Worm (Caenorhabditis elegans): ENCODE data around the gene chpf-2.

ce11 chrV:3046364-3046763 lies 7.2 kb upstream of the chpf-2 start:
- TF ChIP-seq tbx-8 (GFP tag; optimal IDR thresholded peaks at IDR 0.05) = no peak
- no peak for TF ChIP-seq ceh-39 (tag; optimal IDR thresholded peaks at IDR 0.05)
- no peak for TF ChIP-seq unc-62 (GFP tag; optimal IDR thresholded peaks at IDR 0.05)
- TF ChIP-seq snpc-4 (tag; optimal IDR thresholded peaks at IDR 0.05) = no peak
- no peak for TF ChIP-seq ceh-83 (GFP tag; optimal IDR thresholded peaks at IDR 0.05)
- TF ChIP-seq lin-13 (tag; optimal IDR thresholded peaks at IDR 0.05) = no peak
- no peak for TF ChIP-seq pha-4 (tag; optimal IDR thresholded peaks at IDR 0.05)
- TF ChIP-seq nhr-28 (tag; optimal IDR thresholded peaks at IDR 0.05) = no peak
- no peak for TF ChIP-seq nhr-12 (tag; optimal IDR thresholded peaks at IDR 0.05)
- no peak for TF ChIP-seq sem-2 (GFP tag; optimal IDR thresholded peaks at IDR 0.05)
- no peak for TF ChIP-seq elt-1 (tag; optimal IDR thresholded peaks at IDR 0.05; ENCODE audit: borderline replicate concordance, insufficient read depth)
- TF ChIP-seq ham-2 (GFP tag; optimal IDR thresholded peaks at IDR 0.05) = no peak
- TF ChIP-seq M03D4.4 (tag; optimal IDR thresholded peaks at IDR 0.05) = no peak
- no peak for TF ChIP-seq nhr-237 (tag; optimal IDR thresholded peaks at IDR 0.05)

Data from whole organism, mixed stage, embryonic.